Worm (Caenorhabditis elegans): ENCODE measurements around the gene abcx-1.

Gene abcx-1

DNA sequence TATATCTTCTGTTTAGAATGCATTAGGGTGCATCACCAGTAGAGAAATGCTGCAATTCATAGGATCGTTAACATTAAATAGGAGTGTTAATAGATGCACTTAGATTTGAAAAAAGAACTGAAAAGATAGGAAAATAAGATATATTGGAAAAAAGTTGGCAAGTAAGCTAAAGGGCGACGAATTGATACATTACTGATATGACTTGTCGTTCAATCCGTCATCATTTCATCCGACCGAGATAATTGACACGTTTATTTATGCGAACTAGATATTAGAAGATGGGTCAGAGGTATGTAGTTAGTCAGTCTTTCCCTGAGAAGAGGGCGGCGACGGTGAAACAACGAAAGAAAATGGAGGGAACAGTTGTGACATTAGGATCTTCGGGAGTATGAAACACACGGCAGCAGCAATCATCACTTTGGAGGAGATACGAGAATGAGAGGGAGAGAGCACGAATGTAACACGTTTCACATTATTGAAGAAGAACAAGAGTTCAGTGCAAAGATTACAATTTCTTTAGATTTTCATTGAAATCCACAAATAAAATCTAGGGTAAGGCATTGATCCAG lies 13.0 kb downstream of the abcx-1 start, which contains the start of gene lron-15:
lron-15 (minus strand) TSS at position 51 of the 569 bp plus-strand sequence.
- TF ChIP-seq egl-27 (tag; optimal IDR thresholded peaks at IDR 0.05): no peak
- TF ChIP-seq ceh-28 (tag; optimal IDR thresholded peaks at IDR 0.05): no peak
- no peak for TF ChIP-seq elt-3 (tag; optimal IDR thresholded peaks at IDR 0.05)
- TF ChIP-seq lin-15B (tag; optimal IDR thresholded peaks at IDR 0.05): no peak
- no peak for TF ChIP-seq skn-1 (tag; optimal IDR thresholded peaks at IDR 0.05)
- no peak for TF ChIP-seq nhr-11 (tag; optimal IDR thresholded peaks at IDR 0.05)
- no peak for TF ChIP-seq R02D3.7 (tag; optimal IDR thresholded peaks at IDR 0.05)
- TF ChIP-seq fos-1 (tag; optimal IDR thresholded peaks at IDR 0.05): no peak
- no peak for TF ChIP-seq elt-1 (tag; optimal IDR thresholded peaks at IDR 0.05)
- TF ChIP-seq mml-1 (tag; optimal IDR thresholded peaks at IDR 0.05): no peak
- TF ChIP-seq nhr-237 (tag; optimal IDR thresholded peaks at IDR 0.05): no peak
- no peak for TF ChIP-seq nhr-67 (tag; optimal IDR thresholded peaks at IDR 0.05)
- no peak for TF ChIP-seq snpc-4 (tag; optimal IDR thresholded peaks at IDR 0.05)
- TF ChIP-seq daf-12 (tag; optimal IDR thresholded peaks at IDR 0.05): no peak
- no peak for TF ChIP-seq nfya-1 (tag; optimal IDR thresholded peaks at IDR 0.05; ENCODE audit: insufficient read depth)
- no peak for TF ChIP-seq ztf-11 (tag; optimal IDR thresholded peaks at IDR 0.05)
- TF ChIP-seq mdl-1 (tag; optimal IDR thresholded peaks at IDR 0.05): no peak
- no peak for TF ChIP-seq lin-39 (tag; optimal IDR thresholded peaks at IDR 0.05)
- no peak for TF ChIP-seq nhr-77 (tag; optimal IDR thresholded peaks at IDR 0.05)
- TF ChIP-seq nhr-43 (tag; optimal IDR thresholded peaks at IDR 0.05; ENCODE audit: poor library complexity, severe bottlenecking): no peak

DNA sequence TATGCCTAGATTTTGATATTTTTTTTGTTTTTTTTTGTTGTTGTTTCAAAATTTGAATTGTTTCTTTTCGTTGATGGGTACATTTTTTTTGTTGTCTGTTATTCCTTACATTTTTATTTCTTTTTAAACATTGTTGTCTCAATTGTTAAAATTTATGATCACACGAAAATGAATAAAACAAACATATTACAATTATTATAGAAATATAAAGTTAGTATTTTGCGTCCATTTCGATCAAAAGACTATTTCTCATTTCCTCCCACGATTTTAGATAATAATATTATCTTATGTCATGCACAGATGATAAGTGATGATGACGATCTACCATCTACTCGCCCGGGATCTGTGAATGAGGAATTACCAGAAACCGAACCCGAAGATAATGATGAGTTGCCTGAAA lies 22.7 kb downstream of the abcx-1 start, which contains the start of gene wrn-1:
wrn-1 (plus strand) TSS at position 301 of the 400 bp plus-strand sequence.
- TF ChIP-seq ceh-16 (tag; optimal IDR thresholded peaks at IDR 0.05): no peak
- no peak for TF ChIP-seq ztf-4 (tag; optimal IDR thresholded peaks at IDR 0.05)
- no peak for TF ChIP-seq tbx-2 (tag; optimal IDR thresholded peaks at IDR 0.05)
- no peak for TF ChIP-seq nhr-237 (tag; optimal IDR thresholded peaks at IDR 0.05)
- no peak for TF ChIP-seq ceh-28 (tag; optimal IDR thresholded peaks at IDR 0.05)
- no peak for TF ChIP-seq nhr-11 (tag; optimal IDR thresholded peaks at IDR 0.05)
- no peak for TF ChIP-seq elt-2 (tag; optimal IDR thresholded peaks at IDR 0.05)
- TF ChIP-seq nhr-12 (tag; optimal IDR thresholded peaks at IDR 0.05): no peak
- no peak for TF ChIP-seq nhr-28 (tag; optimal IDR thresholded peaks at IDR 0.05)
- no peak for TF ChIP-seq unc-62 (GFP tag; optimal IDR thresholded peaks at IDR 0.05)
- TF ChIP-seq nhr-76 (tag; optimal IDR thresholded peaks at IDR 0.05): no peak
- no peak for TF ChIP-seq ztf-11 (tag; optimal IDR thresholded peaks at IDR 0.05)
- TF ChIP-seq unc-39 (tag; optimal IDR thresholded peaks at IDR 0.05): no peak

DNA sequence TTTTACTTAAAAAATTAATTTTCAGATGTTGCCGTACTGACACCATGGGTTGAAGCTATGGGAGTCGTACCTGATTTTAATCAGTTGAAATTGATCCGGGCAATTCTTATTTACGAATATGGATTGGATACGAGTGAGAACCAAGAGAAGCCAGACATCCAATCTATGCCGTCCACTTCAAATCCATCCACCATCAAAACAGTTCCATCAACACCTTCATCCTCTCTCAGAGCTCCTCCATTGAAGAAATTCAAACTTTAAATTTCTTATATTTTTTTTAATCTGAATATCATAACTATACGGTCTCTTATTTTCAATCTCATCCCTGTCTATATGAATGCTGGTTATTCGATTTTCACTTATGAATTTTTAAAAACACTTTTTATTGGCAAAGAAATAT lies 26.9 kb downstream of the abcx-1 start:
- TF ChIP-seq hmg-11 (tag; optimal IDR thresholded peaks at IDR 0.05): no peak
- no peak for TF ChIP-seq nhr-11 (tag; optimal IDR thresholded peaks at IDR 0.05)
- no peak for TF ChIP-seq eor-1 (tag; optimal IDR thresholded peaks at IDR 0.05)
- TF ChIP-seq pha-4 (tag; optimal IDR thresholded peaks at IDR 0.05): peak; percentile 43
- TF ChIP-seq nhr-43 (tag; optimal IDR thresholded peaks at IDR 0.05; ENCODE audit: poor library complexity, severe bottlenecking): no peak
- peak; percentile 43 for TF ChIP-seq ama-1 (optimal IDR thresholded peaks at IDR 0.05)
- TF ChIP-seq nhr-12 (tag; optimal IDR thresholded peaks at IDR 0.05): no peak
- no peak for TF ChIP-seq ztf-11 (tag; optimal IDR thresholded peaks at IDR 0.05)
- TF ChIP-seq R02D3.7 (tag; optimal IDR thresholded peaks at IDR 0.05): no peak

DNA sequence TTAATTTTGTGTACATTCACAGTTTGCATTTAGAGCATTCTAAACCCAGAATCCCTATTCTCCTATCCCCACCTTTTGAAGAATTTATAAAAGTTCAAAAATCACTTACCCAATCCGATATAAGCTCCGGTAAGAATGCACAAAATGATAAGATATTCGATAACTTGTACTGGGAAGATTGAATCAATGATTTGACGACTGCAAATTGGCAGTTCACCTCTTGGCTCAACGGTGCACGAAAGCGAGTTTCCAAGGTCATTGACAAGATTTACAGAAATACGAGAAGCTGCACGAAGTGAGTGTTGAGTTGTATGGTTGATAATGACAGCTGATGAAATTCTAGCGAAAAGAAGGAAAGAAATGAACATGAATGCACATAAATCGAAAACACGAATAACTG lies 28.3 kb downstream of the abcx-1 start:
- TF ChIP-seq nhr-76 (tag; optimal IDR thresholded peaks at IDR 0.05) (no peak), mml-1 (tag; optimal IDR thresholded peaks at IDR 0.05) (no peak), nhr-25 (tag; optimal IDR thresholded peaks at IDR 0.05) (no peak), elt-3 (tag; optimal IDR thresholded peaks at IDR 0.05) (no peak)

DNA sequence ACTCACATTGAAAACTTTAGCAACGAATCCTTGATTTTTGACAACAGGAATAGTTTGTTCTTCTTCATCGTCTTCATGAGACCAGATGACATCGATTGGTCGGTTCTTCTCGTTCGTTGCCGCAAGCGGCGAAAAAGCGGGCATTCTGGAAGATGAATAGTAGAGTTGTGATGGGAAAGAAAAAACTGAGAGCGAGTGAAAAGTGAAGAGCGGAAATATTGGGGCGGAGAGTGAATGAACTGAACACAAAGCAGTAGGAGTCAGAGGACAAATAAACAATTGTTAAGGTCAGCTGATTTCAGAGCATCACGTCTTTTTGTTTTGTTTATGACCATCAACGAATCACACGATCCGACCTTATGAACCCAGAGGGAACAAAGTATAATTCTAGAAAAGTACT lies 29.3 kb downstream of the abcx-1 start, which contains the start of gene F18C5.10:
F18C5.10 (minus strand) TSS at position 145 of the 400 bp plus-strand sequence.
- TF ChIP-seq eor-1 (tag; optimal IDR thresholded peaks at IDR 0.05) (no peak), pha-4 (tag; optimal IDR thresholded peaks at IDR 0.05) (peak; percentile 28), mdl-1 (tag; optimal IDR thresholded peaks at IDR 0.05) (no peak), ZK546.5 (tag; optimal IDR thresholded peaks at IDR 0.05) (no peak), nhr-237 (tag; optimal IDR thresholded peaks at IDR 0.05) (no peak), ama-1 (optimal IDR thresholded peaks at IDR 0.05) (peak; percentile 12), lin-39 (tag; optimal IDR thresholded peaks at IDR 0.05) (peak; percentile 6), egl-5 (tag; optimal IDR thresholded peaks at IDR 0.05) (peak; percentile 38), ztf-11 (tag; optimal IDR thresholded peaks at IDR 0.05) (no peak), ztf-4 (tag; optimal IDR thresholded peaks at IDR 0.05) (no peak), skn-1 (tag; optimal IDR thresholded peaks at IDR 0.05) (no peak), nhr-11 (tag; optimal IDR thresholded peaks at IDR 0.05) (no peak), egl-27 (tag; optimal IDR thresholded peaks at IDR 0.05) (no peak), nhr-25 (tag; optimal IDR thresholded peaks at IDR 0.05) (no peak), lin-15B (tag; optimal IDR thresholded peaks at IDR 0.05) (no peak), elt-2 (tag; optimal IDR thresholded peaks at IDR 0.05) (no peak), nhr-43 (tag; optimal IDR thresholded peaks at IDR 0.05; ENCODE audit: poor library complexity, severe bottlenecking) (no peak), tbx-2 (tag; optimal IDR thresholded peaks at IDR 0.05) (no peak), elt-3 (tag; optimal IDR thresholded peaks at IDR 0.05) (no peak)
